Fruit fly (Drosophila melanogaster) whole organism: ENCODE measurements around the gene CG6972.

Experiments used
- CG8478 ChIP-seq: fragments of >200 bp; optimal IDR thresholded peaks from 2 replicates; lab custom pipeline; 2018; ENCODE audit warnings: inconsistent platforms
- EcR ChIP-seq, 2 experiments: fragments of >200 bp; optimal IDR thresholded peaks; 2 replicates each; lab custom pipeline; 2017; ENCODE audit warnings: missing biosample characterization in 2 of 2, missing genetic modification characterization in 2 of 2, missing genetic modification reagents in 2 of 2
- pan ChIP-seq: fragments of >200 bp; optimal IDR thresholded peaks from 2 replicates; lab custom pipeline; 2017
- psq ChIP-seq: fragments of >200 bp; optimal IDR thresholded peaks from 2 replicates; lab custom pipeline; 2017
- usp ChIP-seq: fragments of >200 bp; optimal IDR thresholded peaks from 2 replicates; lab custom pipeline; 2017; ENCODE audit warnings: missing biosample characterization, missing genetic modification characterization, mixed read lengths

DNA sequence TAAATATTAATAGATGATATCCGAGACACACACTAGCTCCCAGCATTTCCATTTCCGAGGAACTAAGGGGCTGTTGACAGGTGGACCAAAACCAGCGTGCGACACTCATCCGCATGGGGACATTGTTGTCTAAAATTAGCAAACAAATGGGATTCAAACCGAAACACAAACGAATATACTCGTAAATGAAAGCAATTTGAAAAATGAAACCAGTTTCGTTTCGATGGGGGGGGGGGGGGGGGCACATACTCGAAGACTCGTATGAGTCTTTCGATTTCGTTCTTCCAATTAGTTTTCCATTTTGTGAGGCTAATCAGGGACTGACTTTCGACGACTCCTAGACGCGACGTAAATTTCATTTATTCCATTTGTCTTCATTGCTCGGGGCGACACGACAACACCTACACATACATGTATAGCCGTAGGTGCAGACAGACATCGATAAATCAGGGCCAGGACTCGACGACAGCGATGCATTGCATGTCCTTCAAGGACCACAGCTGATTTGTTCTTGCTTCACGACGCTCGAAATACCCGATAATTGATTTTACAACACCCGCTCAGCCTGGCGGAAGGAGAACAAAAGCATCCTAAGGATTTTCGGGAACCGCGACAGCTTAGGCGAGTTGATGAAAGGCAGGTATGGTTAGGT lies 29.0 kb upstream of the CG6972 start:
- TF ChIP-seq EcR (GFP tag; optimal IDR thresholded peaks at IDR 0.05; lab: Kevin White, UChicago) (no peak), psq (lab: Kevin White, UChicago) (no peak), CG8478 (no peak), pan (lab: Kevin White, UChicago) (no peak), usp (no peak)
